Worm (Caenorhabditis elegans) whole organism, L2 larva: ENCODE data around the gene C15H11.1.

Experiments used
- C34F6.9 ChIP-seq: fragments of 150-350 bp; optimal IDR thresholded peaks from 2 replicates; lab custom pipeline; 2014; ENCODE audit warnings: missing biosample characterization, missing genetic modification characterization
- F13H6.1 ChIP-seq: sonication (generic microtip); optimal IDR thresholded peaks from 2 replicates; lab custom pipeline; 2016; ENCODE audit warnings: missing genetic modification characterization, missing compliant biosample characterization
- R02D3.7 ChIP-seq: fragments of 150-350 bp; optimal IDR thresholded peaks from 2 replicates; lab custom pipeline; 2014; ENCODE audit warnings: missing biosample characterization, missing genetic modification characterization
- Y55F3AM.14 ChIP-seq: fragments of 200-800 bp; sonication (Bioruptor generic); optimal IDR thresholded peaks from 2 replicates; lab custom pipeline; 2018; ENCODE audit warnings: mild to moderate bottlenecking, missing genetic modification characterization, missing compliant biosample characterization
- ZK546.5 ChIP-seq: sonication (generic microtip); optimal IDR thresholded peaks from 2 replicates; lab custom pipeline; 2017; ENCODE audit warnings: missing biosample characterization, missing genetic modification characterization
- aly-2 ChIP-seq: fragments of 150-350 bp; optimal IDR thresholded peaks from 2 replicates; lab custom pipeline; 2014; ENCODE audit warnings: missing biosample characterization, missing genetic modification characterization
- blmp-1 ChIP-seq: sonication (generic microtip); optimal IDR thresholded peaks from 2 replicates; lab custom pipeline; 2017; ENCODE audit warnings: missing genetic modification characterization, mild to moderate bottlenecking, missing compliant biosample characterization, antibody characterized with exemption, moderate library complexity; ENCODE audit not compliant: insufficient read depth
- ceh-16 ChIP-seq: fragments of 150-350 bp; optimal IDR thresholded peaks from 2 replicates; lab custom pipeline; 2014; ENCODE audit warnings: missing biosample characterization, missing genetic modification characterization
- ceh-82 ChIP-seq: fragments of 150-350 bp; optimal IDR thresholded peaks from 2 replicates; lab custom pipeline; 2014; ENCODE audit warnings: missing biosample characterization, missing genetic modification characterization
- crh-2 ChIP-seq: sonication (generic microtip); optimal IDR thresholded peaks from 2 replicates; lab custom pipeline; 2017; ENCODE audit warnings: missing biosample characterization, missing genetic modification characterization
- fos-1 ChIP-seq: fragments of 150-350 bp; optimal IDR thresholded peaks from 2 replicates; lab custom pipeline; 2014; ENCODE audit warnings: missing biosample characterization, missing genetic modification characterization
- lin-11 ChIP-seq: fragments of 150-350 bp; sonication (generic microtip); optimal IDR thresholded peaks from 2 replicates; lab custom pipeline; 2014; ENCODE audit warnings: missing biosample characterization, missing genetic modification characterization, inconsistent platforms, mixed read lengths
- lin-39 ChIP-seq: fragments of 150-350 bp; optimal IDR thresholded peaks from 2 replicates; lab custom pipeline; 2014; ENCODE audit warnings: missing biosample characterization, missing genetic modification reagents, missing genetic modification characterization
- lsy-2 ChIP-seq, 2 experiments: fragments of 150-350 bp in 1 of 2; sonication (generic microtip) in 1 of 2; optimal IDR thresholded peaks; 2 replicates each; lab custom pipeline; 2014 to 2017; ENCODE audit warnings: missing biosample characterization in 2 of 2, missing genetic modification characterization in 2 of 2
- mbf-1 ChIP-seq: sonication (generic microtip); optimal IDR thresholded peaks from 2 replicates; lab custom pipeline; 2017; ENCODE audit warnings: missing biosample characterization, missing genetic modification characterization
- nhr-10 ChIP-seq: sonication (generic microtip); optimal IDR thresholded peaks from 2 replicates; lab custom pipeline; 2017; ENCODE audit warnings: missing biosample characterization, missing genetic modification characterization
- nhr-11 ChIP-seq: fragments of 150-350 bp; optimal IDR thresholded peaks from 2 replicates; lab custom pipeline; 2014; ENCODE audit warnings: missing biosample characterization, missing genetic modification characterization
- nhr-12 ChIP-seq: fragments of 150-350 bp; optimal IDR thresholded peaks from 2 replicates; lab custom pipeline; 2014; ENCODE audit warnings: missing biosample characterization, missing genetic modification characterization
- nhr-129 ChIP-seq: fragments of 150-350 bp; optimal IDR thresholded peaks from 2 replicates; lab custom pipeline; 2014; ENCODE audit warnings: missing biosample characterization, missing genetic modification characterization
- nhr-21 ChIP-seq: fragments of 150-350 bp; optimal IDR thresholded peaks from 2 replicates; lab custom pipeline; 2014; ENCODE audit warnings: missing biosample characterization, missing genetic modification characterization
- nhr-23 ChIP-seq: fragments of 150-350 bp; optimal IDR thresholded peaks from 2 replicates; lab custom pipeline; 2014; ENCODE audit warnings: missing biosample characterization, missing genetic modification reagents, missing genetic modification characterization
- nhr-237 ChIP-seq: fragments of 150-350 bp; optimal IDR thresholded peaks from 2 replicates; lab custom pipeline; 2014; ENCODE audit warnings: missing biosample characterization, missing genetic modification characterization
- nhr-6 ChIP-seq: fragments of 150-350 bp; optimal IDR thresholded peaks from 2 replicates; lab custom pipeline; 2014; ENCODE audit warnings: missing biosample characterization, missing genetic modification characterization
- sem-4 ChIP-seq: fragments of 150-350 bp; optimal IDR thresholded peaks from 2 replicates; lab custom pipeline; 2014; ENCODE audit warnings: missing biosample characterization, missing genetic modification reagents, missing genetic modification characterization
- skn-1 ChIP-seq: sonication (generic microtip); optimal IDR thresholded peaks from 2 replicates; lab custom pipeline; 2017; ENCODE audit warnings: missing biosample characterization, missing genetic modification characterization
- sma-3 ChIP-seq: sonication (generic microtip); optimal IDR thresholded peaks from 2 replicates; lab custom pipeline; 2016; ENCODE audit warnings: missing genetic modification reagents, missing genetic modification characterization, missing compliant biosample characterization
- sma-9 ChIP-seq, 2 experiments: fragments of 150-350 bp in 1 of 2; sonication (generic microtip) in 1 of 2; optimal IDR thresholded peaks; 2 replicates each; lab custom pipeline; 2014 to 2016; ENCODE audit warnings: missing genetic modification characterization in 2 of 2, mild to moderate bottlenecking in 1 of 2, missing biosample characterization in 1 of 2, missing compliant biosample characterization in 1 of 2, missing genetic modification reagents in 1 of 2, moderate library complexity in 1 of 2
- snpc-4 ChIP-seq: fragments of 150-350 bp; optimal IDR thresholded peaks from 2 replicates; lab custom pipeline; 2014; ENCODE audit warnings: missing biosample characterization, missing genetic modification characterization
- unc-55 ChIP-seq: fragments of 150-350 bp; sonication (generic microtip); optimal IDR thresholded peaks from 3 replicates; lab custom pipeline; 2014; ENCODE audit warnings: missing biosample characterization, missing genetic modification reagents, missing genetic modification characterization
- ztf-1 ChIP-seq: fragments of 200-800 bp; sonication (Bioruptor generic); conservative IDR thresholded peaks from 2 replicates; pipeline ENCODE4 v1.3.6; 2022; ENCODE audit warnings: missing genetic modification characterization, missing compliant biosample characterization
- ztf-11 ChIP-seq: sonication (generic microtip); optimal IDR thresholded peaks from 2 replicates; lab custom pipeline; 2017; ENCODE audit warnings: missing biosample characterization, missing genetic modification characterization

Gene C15H11.1

ce11 chrV:14417735-14418134, 24.1 kb downstream of the C15H11.1 start, which contains the start of the genes nxf-2 and set-31:
Gene nxf-2, minus strand, starts transcription at chrV:14417835.
Gene set-31, plus strand, starts transcription at chrV:14417903.
- TF ChIP-seq ZK546.5 (tag; lab: Kevin White, UChicago) (no peak), lin-39 (tag; lab: Kevin White, UChicago) (no peak), lsy-2 (tag; optimal IDR thresholded peaks at IDR 0.05; lab: Kevin White, UChicago) (peak in 1 of 2 experiments; percentile 41), snpc-4 (tag; lab: Kevin White, UChicago) (no peak), sma-3 (GFP tag; lab: Kevin White, UChicago) (no peak), ceh-82 (no peak), skn-1 (tag; lab: Kevin White, UChicago) (no peak), crh-2 (tag; lab: Kevin White, UChicago) (no peak)

- TF ChIP-seq nhr-237 (tag; lab: Kevin White, UChicago) = no peak
- TF ChIP-seq lin-39 (tag; lab: Kevin White, UChicago) = no peak
- no peak for TF ChIP-seq blmp-1 (tag; lab: Kevin White, UChicago)
- TF ChIP-seq nhr-10 (tag; lab: Kevin White, UChicago) = no peak
- no peak for TF ChIP-seq sma-9 (GFP tag; optimal IDR thresholded peaks at IDR 0.05; lab: Kevin White, UChicago)
- no peak for TF ChIP-seq sma-9 (tag; optimal IDR thresholded peaks at IDR 0.05; lab: Kevin White, UChicago)
- no peak for TF ChIP-seq nhr-23 (tag; lab: Kevin White, UChicago)
- TF ChIP-seq ceh-82 = no peak
- TF ChIP-seq ztf-11 (tag; lab: Kevin White, UChicago) = no peak
- no peak for TF ChIP-seq nhr-129 (tag; lab: Kevin White, UChicago)
Measured at ce11 chrV:14419855-14420254, 26.3 kb downstream of the C15H11.1 start.

- no peak for TF ChIP-seq aly-2 (tag; lab: Kevin White, UChicago)
- no peak for TF ChIP-seq mbf-1 (tag; lab: Kevin White, UChicago)
- TF ChIP-seq crh-2 (tag; lab: Kevin White, UChicago) = no peak
- TF ChIP-seq ZK546.5 (tag; lab: Kevin White, UChicago) = no peak
- TF ChIP-seq nhr-6 (tag; lab: Kevin White, UChicago) = no peak
- TF ChIP-seq unc-55 (GFP tag; lab: Kevin White, UChicago) = no peak
- TF ChIP-seq nhr-23 (tag; lab: Kevin White, UChicago) = no peak
- TF ChIP-seq nhr-12 = no peak
- no peak for TF ChIP-seq sem-4 (tag; lab: Kevin White, UChicago)
- no peak for TF ChIP-seq Y55F3AM.14 (GFP tag; lab: Kevin White, UChicago)
- no peak for TF ChIP-seq sma-3 (GFP tag; lab: Kevin White, UChicago)
- TF ChIP-seq snpc-4 (tag; lab: Kevin White, UChicago) = no peak
- TF ChIP-seq lin-39 (tag; lab: Kevin White, UChicago) = no peak
Measured at ce11 chrV:14421325-14421724, 27.7 kb downstream of the C15H11.1 start, which contains the start of gene dhs-22. Gene dhs-22, minus strand, starts transcription at chrV:14421440.

ce11 chrV:14422317-14422716, 28.7 kb downstream of the C15H11.1 start, which contains the start of gene pas-1:
Gene pas-1, minus strand, starts transcription at chrV:14422618.
- TF ChIP-seq ztf-1 (GFP tag; lab: Robert Waterston, UW) (no peak), R02D3.7 (no peak), fos-1 (no peak), sma-9 (GFP tag; optimal IDR thresholded peaks at IDR 0.05; lab: Kevin White, UChicago) (no peak), sma-9 (tag; optimal IDR thresholded peaks at IDR 0.05; lab: Kevin White, UChicago) (no peak), nhr-23 (tag; lab: Kevin White, UChicago) (no peak)

- TF ChIP-seq lsy-2 (tag; optimal IDR thresholded peaks at IDR 0.05; lab: Kevin White, UChicago) = peak in 1 of 2 experiments; percentile 44
- TF ChIP-seq ceh-16 (tag; lab: Kevin White, UChicago) = no peak
- no peak for TF ChIP-seq snpc-4 (tag; lab: Kevin White, UChicago)
- no peak for TF ChIP-seq nhr-6 (tag; lab: Kevin White, UChicago)
- TF ChIP-seq nhr-11 (tag; lab: Kevin White, UChicago) = no peak
- peak; percentile 68 for TF ChIP-seq C34F6.9 (tag; lab: Kevin White, UChicago)
- peak; percentile 59 for TF ChIP-seq nhr-129 (tag; lab: Kevin White, UChicago)
- TF ChIP-seq unc-55 (GFP tag; lab: Kevin White, UChicago) = peak; percentile 58
- peak; percentile 43 for TF ChIP-seq sma-9 (GFP tag; optimal IDR thresholded peaks at IDR 0.05; lab: Kevin White, UChicago)
- TF ChIP-seq sma-9 (tag; optimal IDR thresholded peaks at IDR 0.05; lab: Kevin White, UChicago) = no peak
- peak; percentile 40 for TF ChIP-seq crh-2 (tag; lab: Kevin White, UChicago)
- no peak for TF ChIP-seq nhr-21 (tag; lab: Kevin White, UChicago)
- TF ChIP-seq Y55F3AM.14 (GFP tag; lab: Kevin White, UChicago) = no peak
- peak; percentile 5 for TF ChIP-seq F13H6.1 (tag; lab: Kevin White, UChicago)
- peak; percentile 30 for TF ChIP-seq sma-3 (GFP tag; lab: Kevin White, UChicago)
- no peak for TF ChIP-seq nhr-12
- TF ChIP-seq skn-1 (tag; lab: Kevin White, UChicago) = peak; percentile 84
- no peak for TF ChIP-seq lin-11 (tag; lab: Kevin White, UChicago)
- no peak for TF ChIP-seq mbf-1 (tag; lab: Kevin White, UChicago)
Measured at ce11 chrV:14423268-14423667, 29.7 kb downstream of the C15H11.1 start, which contains the start of gene rpoa-12. Gene rpoa-12, minus strand, starts transcription at chrV:14423304.
